Worm (Caenorhabditis elegans) whole organism, L4/young adult: Measurements from ENCODE around the gene F49H12.2.

Experiments
- W03F9.2 ChIP-seq: fragments of 150-350 bp; optimal IDR thresholded peaks from 2 replicates; lab custom pipeline; 2014; ENCODE audit warnings: missing biosample characterization, missing genetic modification characterization
- dao-5 ChIP-seq: sonication (generic microtip); optimal IDR thresholded peaks from 2 replicates; lab custom pipeline; 2016; ENCODE audit warnings: missing genotype, missing genetic modification characterization, moderate library complexity, missing compliant biosample characterization

DNA sequence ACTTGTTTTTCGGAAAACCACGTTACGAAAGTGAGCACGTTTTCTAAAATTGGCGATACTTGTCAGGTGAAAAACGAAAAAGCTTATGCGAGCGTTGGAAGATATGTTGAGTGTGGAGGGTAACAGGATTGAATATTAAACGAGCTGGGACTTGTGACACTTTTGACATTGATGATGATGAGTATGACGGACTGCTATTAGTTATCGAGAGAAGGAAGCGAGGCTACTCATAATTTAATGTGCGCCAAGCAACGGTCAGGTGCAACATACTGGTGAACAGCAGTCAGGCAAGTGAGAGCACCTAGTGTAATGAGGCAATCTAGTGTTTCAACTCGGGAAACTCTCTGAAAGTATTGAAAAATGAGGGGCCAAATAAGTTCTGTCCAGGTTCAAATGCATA, 34.9 kb upstream of the F49H12.2 start:
- TF ChIP-seq dao-5 (no peak), W03F9.2 (tag; lab: Kevin White, UChicago) (no peak)
